Fruit fly (Drosophila melanogaster) whole organism, embryonic: Measurements from ENCODE around the gene mRpS31.
A peak's percentile ranks its signal among the peaks of the same experiment; 100 is the strongest.

Experiments
- Bteb2 ChIP-seq: fragments of 200-800 bp; sonication (Bioruptor generic); optimal IDR thresholded peaks from 2 replicates; lab custom pipeline; 2016; ENCODE audit warnings: missing biosample characterization, missing genetic modification characterization
- CG10565 ChIP-seq: fragments of 200-800 bp; sonication (Bioruptor generic); optimal IDR thresholded peaks from 3 replicates; lab custom pipeline; 2016; ENCODE audit warnings: missing biosample characterization, mild to moderate bottlenecking, missing genetic modification characterization
- CG11723 ChIP-seq: fragments of 200-800 bp; sonication (Bioruptor generic); optimal IDR thresholded peaks from 2 replicates; lab custom pipeline; 2017; ENCODE audit warnings: missing biosample characterization, mild to moderate bottlenecking, missing genetic modification characterization
- CG12071 ChIP-seq: fragments of 200-800 bp; sonication (Bioruptor generic); optimal IDR thresholded peaks from 3 replicates; lab custom pipeline; 2018; ENCODE audit warnings: missing biosample characterization, mild to moderate bottlenecking, missing genetic modification characterization
- CG13424 ChIP-seq: fragments of 200-800 bp; sonication (Bioruptor generic); optimal IDR thresholded peaks from 2 replicates; lab custom pipeline; 2019; ENCODE audit warnings: missing biosample characterization, mild to moderate bottlenecking, missing genetic modification characterization, moderate library complexity
- CG14860 ChIP-seq: fragments of 200-800 bp; sonication (Bioruptor generic); IDR thresholded peaks from 3 replicates; pipeline ENCODE4 v1.3.6; 2022; ENCODE audit warnings: missing biosample characterization, missing genetic modification characterization; ENCODE audit not compliant: partially characterized antibody
- CG15479 ChIP-seq: fragments of 200-800 bp; sonication (Bioruptor generic); optimal IDR thresholded peaks from 3 replicates; lab custom pipeline; 2019; ENCODE audit warnings: missing biosample characterization, mild to moderate bottlenecking, missing genetic modification characterization, moderate library complexity
- CG16863 ChIP-seq: fragments of 200-800 bp; sonication (Bioruptor generic); optimal IDR thresholded peaks from 3 replicates; lab custom pipeline; 2016; ENCODE audit warnings: missing biosample characterization, missing genetic modification characterization
- CG17385 ChIP-seq: fragments of 200-800 bp; sonication (Bioruptor generic); optimal IDR thresholded peaks from 3 replicates; lab custom pipeline; 2018; ENCODE audit warnings: missing biosample characterization, mild to moderate bottlenecking, missing genetic modification characterization
- CG18262 ChIP-seq: fragments of 200-800 bp; optimal IDR thresholded peaks from 3 replicates; lab custom pipeline; 2019; ENCODE audit warnings: missing biosample characterization, mild to moderate bottlenecking, missing genetic modification characterization, moderate library complexity
- CG18476 ChIP-seq: fragments of 200-800 bp; sonication (Bioruptor generic); optimal IDR thresholded peaks from 2 replicates; lab custom pipeline; 2016; ENCODE audit warnings: missing biosample characterization, mild to moderate bottlenecking, missing genetic modification characterization
- CG18599 ChIP-seq: fragments of 200-800 bp; sonication (Bioruptor generic); optimal IDR thresholded peaks from 3 replicates; lab custom pipeline; 2017; ENCODE audit warnings: missing biosample characterization, missing genetic modification characterization, mild to moderate bottlenecking, moderate library complexity, missing genetic modification reagents
- CG32532 ChIP-seq: fragments of 200-800 bp; sonication (Bioruptor generic); IDR thresholded peaks from 2 replicates; pipeline ENCODE4 v1.3.6; 2022; ENCODE audit warnings: missing biosample characterization, missing genetic modification characterization
- CG4707 ChIP-seq: fragments of 200-800 bp; sonication (Bioruptor generic); optimal IDR thresholded peaks from 2 replicates; lab custom pipeline; 2018; ENCODE audit warnings: missing biosample characterization, mild to moderate bottlenecking, missing genetic modification characterization, moderate library complexity
- CG6791 ChIP-seq: fragments of 200-800 bp; sonication (Bioruptor generic); IDR thresholded peaks from 3 replicates; pipeline ENCODE4 v1.3.6; 2022; ENCODE audit warnings: missing biosample characterization, missing genetic modification characterization; ENCODE audit not compliant: partially characterized antibody
- CG6813 ChIP-seq: fragments of 200-800 bp; sonication (Bioruptor generic); optimal IDR thresholded peaks from 2 replicates; lab custom pipeline; 2017; ENCODE audit warnings: missing biosample characterization, missing genetic modification characterization, mild to moderate bottlenecking, moderate library complexity, missing genetic modification reagents
- CTCF ChIP-seq: fragments of 200-800 bp; sonication (Bioruptor generic); optimal IDR thresholded peaks from 2 replicates; lab custom pipeline; 2017; ENCODE audit warnings: missing biosample characterization, mild to moderate bottlenecking, missing genetic modification characterization, moderate library complexity
- Camta ChIP-seq: fragments of 200-800 bp; sonication (Bioruptor generic); optimal IDR thresholded peaks from 2 replicates; lab custom pipeline; 2016; ENCODE audit warnings: missing biosample characterization, missing genetic modification characterization
- CrebB ChIP-seq: fragments of 200-800 bp; sonication (Bioruptor generic); optimal IDR thresholded peaks from 3 replicates; lab custom pipeline; 2018; ENCODE audit warnings: missing biosample characterization, mild to moderate bottlenecking, missing genetic modification characterization
- Dad ChIP-seq: fragments of 200-800 bp; sonication (Bioruptor generic); optimal IDR thresholded peaks from 3 replicates; lab custom pipeline; 2016; ENCODE audit warnings: missing biosample characterization, missing genetic modification characterization
- Deaf1 ChIP-seq: fragments of 200-800 bp; optimal IDR thresholded peaks from 3 replicates; lab custom pipeline; 2019; ENCODE audit warnings: missing biosample characterization, mild to moderate bottlenecking, missing genetic modification characterization, moderate library complexity
- GATAe ChIP-seq: fragments of 200-800 bp; sonication (Bioruptor generic); conservative IDR thresholded peaks from 2 replicates; pipeline ENCODE4 v1.3.6; 2022; ENCODE audit warnings: missing biosample characterization, missing genetic modification characterization
- HHEX ChIP-seq: fragments of 200-800 bp; sonication (Bioruptor generic); optimal IDR thresholded peaks from 3 replicates; lab custom pipeline; 2017; ENCODE audit warnings: missing biosample characterization, mild to moderate bottlenecking, missing genetic modification characterization, missing genetic modification reagents
- HLH3B ChIP-seq: fragments of 200-800 bp; sonication (Bioruptor generic); IDR thresholded peaks from 2 replicates; pipeline ENCODE4 v1.3.6; 2022; ENCODE audit warnings: missing biosample characterization, missing genetic modification characterization
- HLHmδ ChIP-seq: fragments of 200-800 bp; sonication (Bioruptor generic); optimal IDR thresholded peaks from 2 replicates; lab custom pipeline; 2018; ENCODE audit warnings: missing biosample characterization, mild to moderate bottlenecking, missing genetic modification characterization, moderate library complexity
- Jarid2 ChIP-seq: fragments of 200-800 bp; sonication (Bioruptor generic); optimal IDR thresholded peaks from 3 replicates; lab custom pipeline; 2017; ENCODE audit warnings: mild to moderate bottlenecking, missing biosample characterization, missing genetic modification reagents, missing genetic modification characterization
- Lhr ChIP-seq: fragments of 200-800 bp; sonication (Bioruptor generic); optimal IDR thresholded peaks from 3 replicates; lab custom pipeline; 2017; ENCODE audit warnings: mild to moderate bottlenecking, missing biosample characterization, missing genetic modification reagents, missing genetic modification characterization
- Lpt ChIP-seq: fragments of >200 bp; optimal IDR thresholded peaks from 2 replicates; lab custom pipeline; 2018; ENCODE audit warnings: missing biosample characterization, missing genetic modification characterization
- MESR4 ChIP-seq: fragments of 200-800 bp; sonication (Bioruptor generic); optimal IDR thresholded peaks from 2 replicates; lab custom pipeline; 2018; ENCODE audit warnings: missing biosample characterization, mild to moderate bottlenecking, missing genetic modification characterization, moderate library complexity
- NFAT ChIP-seq: fragments of 200-800 bp; sonication (Bioruptor generic); IDR thresholded peaks from 2 replicates; pipeline ENCODE4 v1.3.6; 2022; ENCODE audit warnings: missing biosample characterization, missing genetic modification characterization
- Nf-YB ChIP-seq: fragments of 200-800 bp; sonication (Bioruptor generic); optimal IDR thresholded peaks from 3 replicates; lab custom pipeline; 2019; ENCODE audit warnings: missing biosample characterization, mild to moderate bottlenecking, missing genetic modification characterization, moderate library complexity
- Oli ChIP-seq: fragments of 200-800 bp; sonication (Bioruptor generic); optimal IDR thresholded peaks from 2 replicates; lab custom pipeline; 2018; ENCODE audit warnings: missing biosample characterization, mild to moderate bottlenecking, missing genetic modification characterization, moderate library complexity
- Rx ChIP-seq: fragments of 200-800 bp; sonication (Bioruptor generic); IDR thresholded peaks from 2 replicates; pipeline ENCODE4 v1.3.6; 2022; ENCODE audit warnings: missing biosample characterization, missing genetic modification characterization
- Sin3A ChIP-seq: fragments of >200 bp; optimal IDR thresholded peaks from 2 replicates; lab custom pipeline; 2018
- Six4 ChIP-seq: fragments of 200-800 bp; sonication (Bioruptor generic); optimal IDR thresholded peaks from 2 replicates; lab custom pipeline; 2016; ENCODE audit warnings: missing biosample characterization, missing genetic modification characterization
- Taf1 ChIP-seq: fragments of 200-800 bp; sonication (Bioruptor generic); IDR thresholded peaks from 2 replicates; pipeline ENCODE4 v1.3.6; 2022; ENCODE audit warnings: missing biosample characterization, missing genetic modification characterization
- Usf ChIP-seq: fragments of 200-800 bp; sonication (Bioruptor generic); optimal IDR thresholded peaks from 2 replicates; lab custom pipeline; 2017; ENCODE audit warnings: missing genotype, missing biosample characterization, missing genetic modification characterization
- ac ChIP-seq: fragments of 200-800 bp; sonication (Bioruptor generic); optimal IDR thresholded peaks from 3 replicates; lab custom pipeline; 2017; ENCODE audit warnings: missing biosample characterization, mild to moderate bottlenecking, missing genetic modification characterization
- ap ChIP-seq: fragments of 200-800 bp; sonication (Bioruptor generic); IDR thresholded peaks from 2 replicates; pipeline ENCODE4 v1.3.6; 2022; ENCODE audit warnings: missing biosample characterization, missing genetic modification characterization
- bcd ChIP-seq: fragments of 200-800 bp; sonication (Bioruptor generic); optimal IDR thresholded peaks from 2 replicates; lab custom pipeline; 2017; ENCODE audit warnings: missing biosample characterization, mild to moderate bottlenecking, missing genetic modification characterization
- croc ChIP-seq: fragments of 200-800 bp; sonication (Bioruptor generic); conservative IDR thresholded peaks from 3 replicates; pipeline ENCODE4 v1.3.6; 2022; ENCODE audit warnings: missing biosample characterization, missing genetic modification characterization
- dysf ChIP-seq: fragments of 200-800 bp; sonication (Bioruptor generic); IDR thresholded peaks from 3 replicates; pipeline ENCODE4 v1.3.6; 2022; ENCODE audit warnings: missing biosample characterization, missing genetic modification characterization
- fd64A ChIP-seq: fragments of 200-800 bp; sonication (Bioruptor generic); optimal IDR thresholded peaks from 3 replicates; lab custom pipeline; 2018; ENCODE audit warnings: missing biosample characterization, mild to moderate bottlenecking, missing genetic modification characterization
- pan ChIP-seq, 4 experiments: fragments of >200 bp in 3 of 4; fragments of 200-800 bp in 1 of 4; sonication (Bioruptor generic) in 1 of 4; optimal IDR thresholded peaks in 3 of 4; IDR thresholded peaks in 1 of 4; 2 replicates each; pipeline versions ENCODE4 v1.3.6 to Lab custom; 2017 to 2022; ENCODE audit warnings: missing biosample characterization in 2 of 4, missing genetic modification characterization in 2 of 4, mixed read lengths in 1 of 4
- pb ChIP-seq: fragments of 200-800 bp; sonication (Bioruptor generic); optimal IDR thresholded peaks from 3 replicates; lab custom pipeline; 2016; ENCODE audit warnings: missing biosample characterization, missing genetic modification characterization
- salm ChIP-seq: fragments of 200-800 bp; sonication (Bioruptor generic); optimal IDR thresholded peaks from 2 replicates; lab custom pipeline; 2018; ENCODE audit warnings: missing biosample characterization, mild to moderate bottlenecking, missing genetic modification characterization
- sima ChIP-seq: fragments of 200-800 bp; sonication (Bioruptor generic); optimal IDR thresholded peaks from 2 replicates; lab custom pipeline; 2016; ENCODE audit warnings: missing biosample characterization, missing genetic modification characterization
- slp2 ChIP-seq: fragments of 200-800 bp; sonication (Bioruptor generic); optimal IDR thresholded peaks from 2 replicates; lab custom pipeline; 2016; ENCODE audit warnings: missing biosample characterization, missing genetic modification characterization
- tup ChIP-seq: fragments of 200-800 bp; sonication (Bioruptor generic); optimal IDR thresholded peaks from 2 replicates; lab custom pipeline; 2016; ENCODE audit warnings: missing biosample characterization, mild to moderate bottlenecking, missing genetic modification characterization, moderate library complexity
- vnd ChIP-seq: fragments of 200-800 bp; sonication (Bioruptor generic); IDR thresholded peaks from 3 replicates; pipeline ENCODE4 v1.3.6; 2022; ENCODE audit warnings: missing biosample characterization, missing genetic modification characterization; ENCODE audit not compliant: partially characterized antibody
- wdn ChIP-seq: fragments of 200-800 bp; sonication (Bioruptor generic); IDR thresholded peaks from 2 replicates; pipeline ENCODE4 v1.3.6; 2022; ENCODE audit warnings: missing biosample characterization, missing genetic modification characterization

The mRpS31 gene

DNA sequence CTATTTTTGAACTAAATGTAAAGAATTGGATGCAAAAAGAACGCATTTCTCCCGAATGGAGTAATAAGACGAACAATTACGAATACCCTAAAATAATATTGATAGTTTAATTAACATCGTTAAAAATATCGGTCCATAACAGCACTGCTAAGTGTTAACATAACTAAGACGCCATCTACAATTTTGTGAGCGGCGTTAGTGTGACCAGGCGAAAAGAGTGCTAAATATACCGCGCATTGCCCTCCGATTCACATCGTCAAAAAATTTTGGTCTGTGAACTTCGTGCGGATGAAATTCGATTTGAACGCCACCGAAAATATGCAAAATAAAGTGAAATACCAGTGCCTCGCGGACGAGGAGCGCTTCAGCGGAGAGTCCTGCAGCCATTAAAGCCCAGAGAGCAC is 46.7 kb downstream of the mRpS31 start, which contains the start of gene Mbs (continued):
- TF ChIP-seq dysf (GFP tag; lab: Robert Waterston, UW) (no peak), sima (GFP tag; lab: Kevin White, UChicago) (no peak), Six4 (no peak), CG4707 (no peak), CG18476 (GFP tag; lab: Kevin White, UChicago) (no peak), CG18262 (no peak), Jarid2 (GFP tag; lab: Kevin White, UChicago) (peak; percentile 51), HLHmδ (GFP tag; lab: Kevin White, UChicago) (peak; percentile 51), CTCF (GFP tag; lab: Kevin White, UChicago) (peak; percentile 96), slp2 (GFP tag; lab: Kevin White, UChicago) (no peak), vnd (GFP tag; lab: Robert Waterston, UW) (no peak; the same call in 2 of the 3 replicates), tup (GFP tag; lab: Kevin White, UChicago) (no peak), CG10565 (no peak), pb (GFP tag; lab: Kevin White, UChicago) (no peak), CG15479 (GFP tag; lab: Kevin White, UChicago) (no peak), CG12071 (GFP tag; lab: Kevin White, UChicago) (peak; percentile 6), NFAT (GFP tag; lab: Robert Waterston, UW) (peak; percentile 10; the same call in 1 of the 2 replicates), Nf-YB (GFP tag; lab: Kevin White, UChicago) (peak; percentile 22), CG18599 (no peak), Deaf1 (peak; percentile 58), Rx (GFP tag; lab: Robert Waterston, UW) (no peak), CG14860 (GFP tag; lab: Robert Waterston, UW) (0 out of 3 replicates have a peak, but pooled peaks have one; percentile 10), salm (tag; lab: Kevin White, UChicago) (no peak), ac (GFP tag; lab: Kevin White, UChicago) (no peak), CG13424 (tag; lab: Kevin White, UChicago) (no peak), wdn (no peak), fd64A (no peak), CG6791 (GFP tag; lab: Robert Waterston, UW) (peak; percentile 71), croc (GFP tag; lab: Robert Waterston, UW) (no peak), Oli (tag; lab: Kevin White, UChicago) (no peak), Lpt (GFP tag; lab: Kevin White, UChicago) (no peak), Taf1 (no peak), Camta (GFP tag; lab: Kevin White, UChicago) (no peak), Dad (peak; percentile 3), GATAe (GFP tag; lab: Robert Waterston, UW) (no peak), Bteb2 (GFP tag; lab: Kevin White, UChicago) (no peak), HHEX (GFP tag; lab: Kevin White, UChicago) (peak; percentile 12), bcd (no peak), Lhr (GFP tag; lab: Kevin White, UChicago) (peak; percentile 55), MESR4 (GFP tag; lab: Kevin White, UChicago) (peak; percentile 62), Usf (GFP tag; lab: Kevin White, UChicago) (no peak), ap (no peak), pan (optimal IDR thresholded peaks at IDR 0.05; lab: Kevin White, UChicago) (no peak), pan (GFP tag; optimal IDR thresholded peaks at IDR 0.05 in 1 of 2, IDR thresholded peaks at IDR 0.05 in 1 of 2) (peak in 1 of 2 experiments; percentile 28), Sin3A (lab: Kevin White, UChicago) (peak; percentile 27), CG16863 (GFP tag; lab: Kevin White, UChicago) (no peak), CG6813 (no peak), CrebB (tag; lab: Kevin White, UChicago) (no peak), CG32532 (no peak), HLH3B (GFP tag; lab: Robert Waterston, UW) (no peak), CG11723 (GFP tag; lab: Kevin White, UChicago) (no peak), CG17385 (no peak)
